Worm (Caenorhabditis elegans): ENCODE measurements around the gene F40H3.2.

- TF ChIP-seq bed-3 (GFP tag; optimal IDR thresholded peaks at IDR 0.05) (no peak), lsy-2 (tag; optimal IDR thresholded peaks at IDR 0.05) (no peak), blmp-1 (tag; optimal IDR thresholded peaks at IDR 0.05) (peak; percentile 72), ztf-11 (tag; optimal IDR thresholded peaks at IDR 0.05) (no peak), zip-8 (tag; optimal IDR thresholded peaks at IDR 0.05) (no peak), lin-13 (tag; optimal IDR thresholded peaks at IDR 0.05) (no peak), ces-1 (GFP tag; optimal IDR thresholded peaks at IDR 0.05) (no peak), unc-120 (tag; optimal IDR thresholded peaks at IDR 0.05; ENCODE audit: poor library complexity, severe bottlenecking) (no peak), pha-4 (tag; optimal IDR thresholded peaks at IDR 0.05) (no peak), nhr-12 (tag; optimal IDR thresholded peaks at IDR 0.05) (no peak), nhr-237 (tag; optimal IDR thresholded peaks at IDR 0.05) (no peak), sem-2 (GFP tag; optimal IDR thresholded peaks at IDR 0.05) (no peak), flh-1 (GFP tag; optimal IDR thresholded peaks at IDR 0.05) (no peak), nhr-76 (tag; optimal IDR thresholded peaks at IDR 0.05) (no peak)
Observed at ce11 chrII:6171228-6171627, 2.2 kb upstream of the F40H3.2 start, which contains the start of gene F40H3.3.
